Worm (Caenorhabditis elegans) whole organism, L3 larva: ENCODE data around the gene C05A2.4.

Experiments
- ZK546.5 ChIP-seq: sonication (generic microtip); optimal IDR thresholded peaks from 2 replicates; lab custom pipeline; 2017; ENCODE audit warnings: missing biosample characterization, missing genetic modification characterization
- ama-1 ChIP-seq: fragments of 150-350 bp; optimal IDR thresholded peaks from 2 replicates; lab custom pipeline; 2018
- ceh-28 ChIP-seq: fragments of 150-350 bp; optimal IDR thresholded peaks from 2 replicates; lab custom pipeline; 2014; ENCODE audit warnings: missing biosample characterization, missing genetic modification reagents, missing genetic modification characterization
- elt-2 ChIP-seq: sonication (generic microtip); optimal IDR thresholded peaks from 2 replicates; lab custom pipeline; 2016; ENCODE audit warnings: missing genetic modification reagents, mild to moderate bottlenecking, missing genetic modification characterization, missing compliant biosample characterization
- lin-15B ChIP-seq: fragments of 150-350 bp; optimal IDR thresholded peaks from 2 replicates; lab custom pipeline; 2014; ENCODE audit warnings: missing biosample characterization, missing genetic modification characterization
- nhr-12 ChIP-seq: fragments of 150-350 bp; optimal IDR thresholded peaks from 2 replicates; lab custom pipeline; 2014; ENCODE audit warnings: missing biosample characterization, missing genetic modification characterization
- pha-4 ChIP-seq: fragments of 150-350 bp; optimal IDR thresholded peaks from 2 replicates; lab custom pipeline; 2014; ENCODE audit warnings: missing biosample characterization, missing genetic modification reagents, missing genetic modification characterization
- zag-1 ChIP-seq: fragments of 150-350 bp; optimal IDR thresholded peaks from 2 replicates; lab custom pipeline; 2014; ENCODE audit warnings: missing biosample characterization, missing genetic modification characterization

ce11 chrV:10743649-10744048 lies 48.4 kb downstream of the C05A2.4 start, which contains the start of gene srj-22:
- TF ChIP-seq zag-1 (tag; lab: Kevin White, UChicago), result no peak
- no peak for TF ChIP-seq lin-15B
- no peak for TF ChIP-seq ama-1
- TF ChIP-seq ZK546.5 (tag; lab: Kevin White, UChicago), result no peak
- no peak for TF ChIP-seq elt-2 (tag; lab: Kevin White, UChicago)
- no peak for TF ChIP-seq pha-4 (tag; lab: Kevin White, UChicago)
- TF ChIP-seq nhr-12 (tag; lab: Kevin White, UChicago), result no peak
- no peak for TF ChIP-seq ceh-28 (tag; lab: Kevin White, UChicago)
